Worm (Caenorhabditis elegans): ENCODE measurements around the gene F14F9.8.

Gene F14F9.8

DNA sequence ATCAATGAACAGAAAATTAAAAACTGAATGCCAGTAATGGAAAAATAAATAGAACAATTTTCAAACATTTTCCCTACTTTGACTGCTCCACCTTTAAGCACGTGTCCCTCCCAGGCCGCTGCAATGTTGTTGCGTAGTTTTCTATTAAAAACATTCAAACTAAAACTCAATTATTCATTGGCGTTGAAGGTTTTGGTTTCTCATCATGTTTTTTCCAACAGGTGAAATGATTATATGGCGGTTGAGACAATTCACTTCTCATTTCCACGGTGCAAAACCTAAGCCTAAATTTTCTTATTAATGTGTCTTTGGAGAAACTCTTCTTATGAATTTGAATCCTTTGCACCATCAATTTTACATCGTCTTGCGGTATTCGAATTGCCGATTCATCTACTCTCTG, 20.8 kb downstream of the F14F9.8 start, which contains the start of gene srh-130:
Gene srh-130, plus strand, starts transcription at position 301 of the 400 bp plus-strand sequence.
- TF ChIP-seq lin-13 (GFP tag; optimal IDR thresholded peaks at IDR 0.05) (no peak), alr-1 (tag; optimal IDR thresholded peaks at IDR 0.05) (no peak), mdl-1 (tag; optimal IDR thresholded peaks at IDR 0.05) (no peak), peb-1 (tag; optimal IDR thresholded peaks at IDR 0.05) (no peak), mab-5 (tag; optimal IDR thresholded peaks at IDR 0.05) (no peak), mbf-1 (tag; optimal IDR thresholded peaks at IDR 0.05) (no peak), nhr-12 (tag; optimal IDR thresholded peaks at IDR 0.05) (no peak), sma-3 (GFP tag; optimal IDR thresholded peaks at IDR 0.05) (no peak), ceh-82 (tag; optimal IDR thresholded peaks at IDR 0.05) (no peak), nhr-11 (tag; optimal IDR thresholded peaks at IDR 0.05) (no peak), ztf-1 (GFP tag; conservative IDR thresholded peaks at IDR 0.05) (no peak), aly-2 (tag; optimal IDR thresholded peaks at IDR 0.05) (no peak), nhr-23 (tag; optimal IDR thresholded peaks at IDR 0.05) (no peak), R02D3.7 (tag; optimal IDR thresholded peaks at IDR 0.05) (no peak), nhr-129 (tag; optimal IDR thresholded peaks at IDR 0.05) (no peak), Y55F3AM.14 (GFP tag; optimal IDR thresholded peaks at IDR 0.05) (no peak), ama-1 (optimal IDR thresholded peaks at IDR 0.05) (no peak), dmd-4 (tag; optimal IDR thresholded peaks at IDR 0.05) (no peak), nhr-77 (tag; optimal IDR thresholded peaks at IDR 0.05) (no peak)

DNA sequence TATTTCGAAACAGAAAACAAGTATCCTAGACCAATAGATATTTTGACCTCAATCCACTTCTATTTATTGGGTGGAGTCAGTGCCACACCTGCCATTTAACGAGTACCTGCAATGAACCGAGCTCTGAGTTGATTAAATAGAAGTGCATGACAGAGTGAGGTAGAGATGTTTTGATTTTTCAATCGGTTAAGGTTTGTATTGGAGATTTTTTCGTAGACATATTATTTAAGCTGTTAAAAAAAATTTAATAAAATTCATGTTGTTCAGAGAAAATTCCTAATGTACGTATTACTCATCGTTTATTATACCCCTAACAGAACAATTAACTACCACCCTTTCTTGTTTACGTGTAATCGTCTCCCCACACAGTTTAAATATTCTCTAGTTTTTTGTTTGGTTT, 25.4 kb downstream of the F14F9.8 start, which contains the start of gene srx-38:
Gene srx-38, minus strand, starts transcription at position 101 of the 400 bp plus-strand sequence.
- TF ChIP-seq alr-1 (tag; optimal IDR thresholded peaks at IDR 0.05) (no peak), ceh-82 (tag; optimal IDR thresholded peaks at IDR 0.05) (no peak), skn-1 (tag; optimal IDR thresholded peaks at IDR 0.05) (no peak), nhr-11 (tag; optimal IDR thresholded peaks at IDR 0.05) (no peak), zag-1 (tag; optimal IDR thresholded peaks at IDR 0.05) (no peak), nhr-129 (tag; optimal IDR thresholded peaks at IDR 0.05) (no peak), lin-13 (GFP tag; optimal IDR thresholded peaks at IDR 0.05) (no peak), nhr-25 (tag; optimal IDR thresholded peaks at IDR 0.05) (no peak), lin-11 (tag; optimal IDR thresholded peaks at IDR 0.05) (no peak), gmeb-1 (tag; optimal IDR thresholded peaks at IDR 0.05) (no peak), crh-2 (tag; optimal IDR thresholded peaks at IDR 0.05) (no peak), dmd-4 (tag; optimal IDR thresholded peaks at IDR 0.05) (no peak), unc-39 (tag; optimal IDR thresholded peaks at IDR 0.05) (no peak)

- no peak for TF ChIP-seq ztf-4 (tag; optimal IDR thresholded peaks at IDR 0.05)
- TF ChIP-seq elt-3 (tag; optimal IDR thresholded peaks at IDR 0.05) = no peak
- TF ChIP-seq nhr-237 (tag; optimal IDR thresholded peaks at IDR 0.05) = no peak
- no peak for TF ChIP-seq lsy-2 (tag; optimal IDR thresholded peaks at IDR 0.05)
- no peak for TF ChIP-seq blmp-1 (tag; optimal IDR thresholded peaks at IDR 0.05; ENCODE audit: insufficient read depth)
- TF ChIP-seq lin-11 (tag; optimal IDR thresholded peaks at IDR 0.05) = no peak
- TF ChIP-seq peb-1 (tag; optimal IDR thresholded peaks at IDR 0.05) = no peak
- TF ChIP-seq skn-1 (tag; optimal IDR thresholded peaks at IDR 0.05) = no peak
Measured at ce11 chrV:5157660-5158059, 27.5 kb downstream of the F14F9.8 start, which contains the start of gene srx-39. TSS of gene srx-39 (minus strand) at chrV:5157760.

DNA sequence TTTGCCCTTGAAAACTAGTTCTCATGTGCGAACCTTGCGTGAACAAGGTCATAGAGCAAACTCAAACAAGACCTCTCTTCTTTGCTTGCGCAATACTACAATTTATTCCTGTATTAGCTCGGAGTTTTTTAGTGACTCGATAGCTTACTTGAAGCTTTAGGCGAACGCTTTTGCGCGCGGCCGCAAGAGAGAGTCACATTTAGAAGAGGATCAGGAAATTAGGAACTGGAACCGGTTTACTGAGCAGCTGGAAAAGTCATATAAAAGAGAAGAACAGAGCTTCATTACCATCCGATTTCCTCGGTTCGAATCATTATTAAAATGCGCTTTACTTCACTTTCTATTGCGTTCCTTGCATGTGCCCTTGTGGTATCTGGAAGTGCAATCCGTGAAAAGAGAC, 28.2 kb downstream of the F14F9.8 start, which contains the start of gene abu-15:
Gene abu-15, plus strand, starts transcription at position 301 of the 400 bp plus-strand sequence.
- TF ChIP-seq nhr-21 (tag; optimal IDR thresholded peaks at IDR 0.05) = no peak
- no peak for TF ChIP-seq lin-11 (tag; optimal IDR thresholded peaks at IDR 0.05)
- TF ChIP-seq zag-1 (tag; optimal IDR thresholded peaks at IDR 0.05) = no peak
- TF ChIP-seq nhr-12 (tag; optimal IDR thresholded peaks at IDR 0.05) = no peak
- TF ChIP-seq nhr-25 (tag; optimal IDR thresholded peaks at IDR 0.05) = no peak
- TF ChIP-seq ceh-16 (tag; optimal IDR thresholded peaks at IDR 0.05) = no peak
- TF ChIP-seq nhr-237 (tag; optimal IDR thresholded peaks at IDR 0.05) = no peak
- no peak for TF ChIP-seq mab-5 (tag; optimal IDR thresholded peaks at IDR 0.05)
- no peak for TF ChIP-seq lin-39 (tag; optimal IDR thresholded peaks at IDR 0.05)
- no peak for TF ChIP-seq unc-62 (GFP tag; optimal IDR thresholded peaks at IDR 0.05)
- TF ChIP-seq R02D3.7 (tag; optimal IDR thresholded peaks at IDR 0.05) = no peak
- TF ChIP-seq blmp-1 (tag; optimal IDR thresholded peaks at IDR 0.05; ENCODE audit: insufficient read depth) = no peak
- TF ChIP-seq nhr-77 (tag; optimal IDR thresholded peaks at IDR 0.05) = no peak
- TF ChIP-seq ztf-4 (tag; optimal IDR thresholded peaks at IDR 0.05) = no peak

DNA sequence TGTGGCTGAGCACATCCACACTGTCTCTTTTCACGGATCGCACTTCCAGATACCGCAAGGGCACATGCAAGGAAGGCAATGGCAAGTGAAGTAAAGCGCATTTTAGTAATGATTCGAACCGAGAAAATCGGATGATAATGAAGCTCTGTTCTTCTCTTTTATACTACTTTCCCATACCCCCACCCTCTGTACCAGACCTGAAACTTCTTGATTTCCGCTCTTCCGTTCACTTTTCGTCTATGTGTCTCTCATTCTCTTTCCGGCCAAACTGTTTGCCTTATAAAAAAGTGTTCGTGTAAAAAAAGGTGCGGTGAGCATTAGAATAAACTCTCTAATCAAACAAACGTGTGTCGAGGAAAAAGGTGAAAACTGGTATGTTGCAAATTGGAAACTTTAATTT, 31.7 kb downstream of the F14F9.8 start, which contains the start of gene abu-6:
Gene abu-6, minus strand, starts transcription at position 101 of the 400 bp plus-strand sequence.
- TF ChIP-seq ztf-4 (tag; optimal IDR thresholded peaks at IDR 0.05) (no peak), egl-27 (tag; optimal IDR thresholded peaks at IDR 0.05) (no peak), blmp-1 (tag; optimal IDR thresholded peaks at IDR 0.05; ENCODE audit: insufficient read depth) (no peak), ztf-1 (GFP tag; conservative IDR thresholded peaks at IDR 0.05) (no peak), mbf-1 (tag; optimal IDR thresholded peaks at IDR 0.05) (no peak), ceh-16 (tag; optimal IDR thresholded peaks at IDR 0.05) (no peak), lin-39 (tag; optimal IDR thresholded peaks at IDR 0.05) (no peak), zag-1 (tag; optimal IDR thresholded peaks at IDR 0.05) (no peak), dmd-4 (tag; optimal IDR thresholded peaks at IDR 0.05) (no peak), lsy-2 (tag; optimal IDR thresholded peaks at IDR 0.05) (no peak), mdl-1 (tag; optimal IDR thresholded peaks at IDR 0.05) (no peak), R02D3.7 (tag; optimal IDR thresholded peaks at IDR 0.05) (no peak), fos-1 (tag; optimal IDR thresholded peaks at IDR 0.05) (no peak), nhr-23 (tag; optimal IDR thresholded peaks at IDR 0.05) (no peak), nhr-77 (tag; optimal IDR thresholded peaks at IDR 0.05) (no peak), F13H6.1 (tag; optimal IDR thresholded peaks at IDR 0.05) (no peak), sem-4 (tag; optimal IDR thresholded peaks at IDR 0.05) (no peak)

Data from whole organism, L2 larva.